Worm (Caenorhabditis elegans) whole organism, L2 larva: Measurements from ENCODE around the gene Y46B2A.3.

Experiments
- alr-1 ChIP-seq: fragments of 150-350 bp; optimal IDR thresholded peaks from 2 replicates; lab custom pipeline; 2014; ENCODE audit warnings: missing biosample characterization, missing genetic modification characterization
- ama-1 ChIP-seq: fragments of 150-350 bp; optimal IDR thresholded peaks from 2 replicates; lab custom pipeline; 2018; ENCODE audit warnings: inconsistent platforms
- dmd-4 ChIP-seq: sonication (generic microtip); optimal IDR thresholded peaks from 2 replicates; lab custom pipeline; 2017; ENCODE audit warnings: missing biosample characterization, missing genetic modification characterization
- fos-1 ChIP-seq: fragments of 150-350 bp; optimal IDR thresholded peaks from 2 replicates; lab custom pipeline; 2014; ENCODE audit warnings: missing biosample characterization, missing genetic modification characterization
- lin-39 ChIP-seq: fragments of 150-350 bp; optimal IDR thresholded peaks from 2 replicates; lab custom pipeline; 2014; ENCODE audit warnings: missing biosample characterization, missing genetic modification reagents, missing genetic modification characterization
- nhr-10 ChIP-seq: sonication (generic microtip); optimal IDR thresholded peaks from 2 replicates; lab custom pipeline; 2017; ENCODE audit warnings: missing biosample characterization, missing genetic modification characterization
- nhr-11 ChIP-seq: fragments of 150-350 bp; optimal IDR thresholded peaks from 2 replicates; lab custom pipeline; 2014; ENCODE audit warnings: missing biosample characterization, missing genetic modification characterization
- nhr-237 ChIP-seq: fragments of 150-350 bp; optimal IDR thresholded peaks from 2 replicates; lab custom pipeline; 2014; ENCODE audit warnings: missing biosample characterization, missing genetic modification characterization
- snpc-4 ChIP-seq: fragments of 150-350 bp; optimal IDR thresholded peaks from 2 replicates; lab custom pipeline; 2014; ENCODE audit warnings: missing biosample characterization, missing genetic modification characterization
- unc-39 ChIP-seq: fragments of 150-350 bp; optimal IDR thresholded peaks from 2 replicates; lab custom pipeline; 2014; ENCODE audit warnings: missing biosample characterization, missing genetic modification characterization

DNA sequence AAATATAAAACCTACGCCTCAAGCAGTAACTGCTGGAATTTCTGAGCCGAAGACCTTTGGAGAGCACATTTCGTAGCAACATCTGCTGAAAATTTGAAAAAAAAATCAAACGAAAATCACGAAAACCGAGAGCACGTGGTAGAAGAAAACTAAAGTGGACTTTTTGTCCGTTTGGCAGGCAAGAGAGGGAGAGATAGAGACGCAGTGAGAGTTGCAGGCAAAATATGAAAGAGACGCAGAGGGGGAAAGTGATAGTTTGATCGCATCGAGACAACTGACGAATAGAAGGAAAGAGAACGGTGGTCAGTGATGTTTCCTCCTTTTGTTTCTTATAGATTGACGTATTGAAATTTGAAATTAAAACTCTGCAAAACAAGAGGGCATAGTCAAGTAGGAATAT lies 18.2 kb downstream of the Y46B2A.3 start, which contains the start of the genes acdh-9 and F28A10.13:
- TF ChIP-seq alr-1 (tag; lab: Kevin White, UChicago) (no peak), ama-1 (lab: Kevin White, UChicago) (peak; percentile 72), fos-1 (tag; lab: Kevin White, UChicago) (peak; percentile 71), unc-39 (tag; lab: Kevin White, UChicago) (no peak), nhr-10 (tag; lab: Kevin White, UChicago) (no peak), snpc-4 (tag; lab: Kevin White, UChicago) (no peak), nhr-11 (no peak), dmd-4 (tag; lab: Kevin White, UChicago) (no peak), lin-39 (tag; lab: Kevin White, UChicago) (no peak), nhr-237 (no peak)
